Worm (Caenorhabditis elegans) whole organism, L1 larva: ENCODE measurements around the gene C29F3.7.

Experiments used
- C04F5.9 ChIP-seq: sonication (generic microtip); optimal IDR thresholded peaks from 2 replicates; lab custom pipeline; 2016; ENCODE audit warnings: missing genetic modification characterization, missing compliant biosample characterization
- C16A3.4 ChIP-seq: fragments of 150-350 bp; optimal IDR thresholded peaks from 2 replicates; lab custom pipeline; 2014; ENCODE audit warnings: missing biosample characterization, missing genetic modification characterization
- C34B4.2 ChIP-seq: sonication (generic microtip); optimal IDR thresholded peaks from 2 replicates; lab custom pipeline; 2017; ENCODE audit warnings: mild to moderate bottlenecking, missing genetic modification characterization, missing compliant biosample characterization
- Y116A8C.19 ChIP-seq: sonication (generic microtip); optimal IDR thresholded peaks from 2 replicates; lab custom pipeline; 2016; ENCODE audit warnings: missing compliant biosample characterization, missing genetic modification characterization, borderline replicate concordance
- aha-1 ChIP-seq: fragments of 150-350 bp; optimal IDR thresholded peaks from 2 replicates; lab custom pipeline; 2014; ENCODE audit warnings: missing biosample characterization, missing genetic modification characterization
- ceh-8 ChIP-seq: fragments of 200-800 bp; sonication (Bioruptor generic); optimal IDR thresholded peaks from 2 replicates; lab custom pipeline; 2018; ENCODE audit warnings: mild to moderate bottlenecking, missing genetic modification characterization, moderate library complexity, missing compliant biosample characterization
- ceh-82 ChIP-seq, 3 experiments: fragments of 150-350 bp in 1 of 3; sonication (generic microtip) in 2 of 3; optimal IDR thresholded peaks; 2 replicates each; lab custom pipeline; 2014 to 2017; ENCODE audit warnings: missing biosample characterization in 3 of 3, missing genetic modification characterization in 3 of 3
- ceh-88 ChIP-seq: fragments of 200-800 bp; sonication (Bioruptor generic); IDR thresholded peaks from 2 replicates; pipeline ENCODE4 v1.3.6; 2022; ENCODE audit warnings: missing genetic modification characterization, missing compliant biosample characterization
- efl-1 ChIP-seq, 4 experiments: fragments of 150-350 bp; optimal IDR thresholded peaks in 3 of 4; peaks in 1 of 4; 1 replicate in 1 of 4; 2 replicates in 3 of 4; lab custom pipeline; 2014; ENCODE audit warnings: missing biosample characterization in 2 of 4, missing genetic modification characterization in 2 of 4, missing genetic modification reagents in 2 of 4
- efl-3 ChIP-seq: fragments of 200-800 bp; sonication (Bioruptor generic); optimal IDR thresholded peaks from 2 replicates; lab custom pipeline; 2018; ENCODE audit warnings: mild to moderate bottlenecking, missing genetic modification characterization, missing compliant biosample characterization
- egl-13 ChIP-seq: sonication (generic microtip); optimal IDR thresholded peaks from 2 replicates; lab custom pipeline; 2016; ENCODE audit warnings: missing genotype, missing genetic modification reagents, missing genetic modification characterization, missing compliant biosample characterization
- elt-2 ChIP-seq: sonication (generic microtip); optimal IDR thresholded peaks from 2 replicates; lab custom pipeline; 2016; ENCODE audit warnings: missing genetic modification characterization, mild to moderate bottlenecking, inconsistent platforms, missing compliant biosample characterization, missing genetic modification reagents
- fkh-10 ChIP-seq: sonication (generic microtip); optimal IDR thresholded peaks from 2 replicates; lab custom pipeline; 2017; ENCODE audit warnings: missing biosample characterization, missing genetic modification reagents, missing genetic modification characterization
- fkh-4 ChIP-seq: sonication (generic microtip); optimal IDR thresholded peaks from 2 replicates; lab custom pipeline; 2016; ENCODE audit warnings: missing compliant biosample characterization, missing genetic modification characterization, borderline replicate concordance
- fkh-8 ChIP-seq: sonication (generic microtip); optimal IDR thresholded peaks from 2 replicates; lab custom pipeline; 2016; ENCODE audit warnings: mild to moderate bottlenecking, missing genetic modification characterization, missing compliant biosample characterization
- grh-1 ChIP-seq: fragments of 200-800 bp; sonication (Bioruptor generic); IDR thresholded peaks from 2 replicates; pipeline ENCODE4 v1.3.6; 2022; ENCODE audit warnings: missing genetic modification reagents, missing genetic modification characterization, missing compliant biosample characterization
- hlh-4 ChIP-seq: sonication (generic microtip); optimal IDR thresholded peaks from 2 replicates; lab custom pipeline; 2016; ENCODE audit warnings: mild to moderate bottlenecking, missing genetic modification characterization, missing compliant biosample characterization
- jun-1 ChIP-seq: fragments of 150-350 bp; optimal IDR thresholded peaks from 2 replicates; lab custom pipeline; 2014; ENCODE audit warnings: missing biosample characterization, missing genetic modification reagents, missing genetic modification characterization
- lin-13 ChIP-seq: fragments of 150-350 bp; optimal IDR thresholded peaks from 2 replicates; lab custom pipeline; 2014; ENCODE audit warnings: missing biosample characterization, missing genetic modification reagents, missing genetic modification characterization
- lin-35 ChIP-seq, 2 experiments: fragments of 150-350 bp; optimal IDR thresholded peaks; 2 replicates each; lab custom pipeline; 2014; ENCODE audit warnings: missing biosample characterization in 2 of 2, missing genetic modification characterization in 2 of 2, missing genetic modification reagents in 2 of 2
- lsy-2 ChIP-seq, 2 experiments: fragments of 150-350 bp; optimal IDR thresholded peaks; 2 replicates each; lab custom pipeline; 2014; ENCODE audit warnings: missing biosample characterization in 2 of 2, missing genetic modification characterization in 2 of 2
- mab-9 ChIP-seq: fragments of 200-800 bp; sonication (Bioruptor generic); IDR thresholded peaks from 2 replicates; pipeline ENCODE4 v1.3.6; 2022; ENCODE audit warnings: missing genetic modification reagents, missing genetic modification characterization, missing compliant biosample characterization
- mep-1 ChIP-seq: fragments of 150-350 bp; optimal IDR thresholded peaks from 2 replicates; lab custom pipeline; 2014; ENCODE audit warnings: missing biosample characterization, missing genetic modification characterization
- nhr-20 ChIP-seq: sonication (generic microtip); optimal IDR thresholded peaks from 2 replicates; lab custom pipeline; 2016; ENCODE audit warnings: mild to moderate bottlenecking, missing genetic modification characterization, missing compliant biosample characterization
- nhr-71 ChIP-seq: sonication (generic microtip); optimal IDR thresholded peaks from 2 replicates; lab custom pipeline; 2016; ENCODE audit warnings: mild to moderate bottlenecking, missing genetic modification characterization, moderate library complexity, missing compliant biosample characterization
- nhr-85 ChIP-seq: sonication (generic microtip); peaks from one replicate; lab custom pipeline; 2016; ENCODE audit warnings: missing genetic modification characterization, inconsistent platforms, missing compliant biosample characterization
- pqm-1 ChIP-seq: sonication (generic microtip); optimal IDR thresholded peaks from 3 replicates; lab custom pipeline; 2017; ENCODE audit warnings: missing biosample characterization, missing genetic modification characterization
- skn-1 ChIP-seq: fragments of 150-350 bp; optimal IDR thresholded peaks from 2 replicates; lab custom pipeline; 2014; ENCODE audit warnings: missing biosample characterization, missing genetic modification characterization
- snu-23 ChIP-seq: sonication (generic microtip); optimal IDR thresholded peaks from 2 replicates; lab custom pipeline; 2016; ENCODE audit warnings: missing genetic modification characterization, missing compliant biosample characterization
- sptf-1 ChIP-seq: fragments of 150-350 bp; optimal IDR thresholded peaks from 2 replicates; lab custom pipeline; 2014; ENCODE audit warnings: missing biosample characterization, missing genetic modification characterization
- swsn-7 ChIP-seq: sonication (generic microtip); optimal IDR thresholded peaks from 2 replicates; lab custom pipeline; 2016; ENCODE audit warnings: missing genetic modification characterization, missing compliant biosample characterization
- tlp-1 ChIP-seq: fragments of 150-350 bp; optimal IDR thresholded peaks from 2 replicates; lab custom pipeline; 2014; ENCODE audit warnings: missing biosample characterization, missing genetic modification characterization
- unc-130 ChIP-seq: fragments of 150-350 bp; optimal IDR thresholded peaks from 2 replicates; lab custom pipeline; 2017; ENCODE audit warnings: missing biosample characterization, missing genetic modification characterization, inconsistent platforms
- unc-98 ChIP-seq: fragments of 200-800 bp; sonication (Bioruptor generic); IDR thresholded peaks from 2 replicates; pipeline ENCODE4 v1.3.6; 2022; ENCODE audit warnings: missing genetic modification characterization, missing compliant biosample characterization
- vab-15 ChIP-seq: sonication (generic microtip); optimal IDR thresholded peaks from 2 replicates; lab custom pipeline; 2017; ENCODE audit warnings: missing genotype, mild to moderate bottlenecking, missing genetic modification characterization, missing compliant biosample characterization
- zag-1 ChIP-seq: fragments of 150-350 bp; optimal IDR thresholded peaks from 2 replicates; lab custom pipeline; 2014; ENCODE audit warnings: missing biosample characterization, missing genetic modification characterization
- ztf-11 ChIP-seq, 2 experiments: sonication (generic microtip); optimal IDR thresholded peaks; 2 replicates each; lab custom pipeline; 2016 to 2017; ENCODE audit warnings: missing genetic modification characterization in 2 of 2, missing biosample characterization in 1 of 2, missing compliant biosample characterization in 1 of 2

The C29F3.7 gene

ce11 chrV:15344481-15344880, 10.2 kb upstream of the C29F3.7 start, which contains the start of gene wrt-8:
Gene wrt-8 (minus strand): TSS chrV:15344581.
- TF ChIP-seq ceh-88 (GFP tag; lab: Robert Waterston, UW) (no peak), nhr-71 (tag; lab: Kevin White, UChicago) (no peak), egl-13 (tag; lab: Kevin White, UChicago) (no peak), efl-3 (no peak), fkh-8 (tag; lab: Kevin White, UChicago) (no peak), swsn-7 (tag; lab: Kevin White, UChicago) (no peak), ceh-8 (no peak), skn-1 (tag; lab: Kevin White, UChicago) (no peak), fkh-10 (GFP tag; lab: Kevin White, UChicago) (no peak), C04F5.9 (tag; lab: Kevin White, UChicago) (no peak), C16A3.4 (tag; lab: Kevin White, UChicago) (no peak), grh-1 (GFP tag; lab: Robert Waterston, UW) (no peak), nhr-85 (tag; lab: Kevin White, UChicago) (no peak), ztf-11 (tag; optimal IDR thresholded peaks at IDR 0.05; lab: Kevin White, UChicago) (no peak), zag-1 (no peak)

DNA sequence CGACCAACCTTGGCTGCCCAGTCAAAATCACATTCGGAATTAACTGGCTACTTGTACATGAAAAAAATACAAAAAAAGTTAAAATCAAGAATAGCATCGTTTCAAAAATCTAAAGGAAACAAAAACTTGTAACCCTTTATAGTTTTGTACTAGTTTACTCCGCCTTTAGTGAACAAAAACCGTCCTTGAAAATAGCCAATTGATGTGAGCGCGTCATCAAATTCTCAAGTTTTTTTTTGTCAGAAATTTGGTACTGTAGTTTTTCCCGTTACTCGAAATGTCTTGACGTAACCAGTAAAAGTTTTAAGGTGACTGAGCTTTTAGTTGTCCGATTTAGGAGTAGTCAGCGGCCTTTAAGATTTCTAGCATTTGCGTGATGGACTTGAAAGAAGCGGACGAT, 7.4 kb upstream of the C29F3.7 start, which contains the start of gene C29F3.3:
Gene C29F3.3 (minus strand): TSS at position 101 of the 400 bp plus-strand sequence.
- TF ChIP-seq lin-13 (no peak), nhr-20 (tag; lab: Kevin White, UChicago) (no peak), lsy-2 (tag; optimal IDR thresholded peaks at IDR 0.05; lab: Kevin White, UChicago) (no peak)

ce11 chrV:15349044-15349443, 5.7 kb upstream of the C29F3.7 start, which contains the start of gene clec-230:
Gene clec-230 (minus strand): TSS chrV:15349144.
- no peak for TF ChIP-seq sptf-1 (tag; lab: Kevin White, UChicago)
- no peak for TF ChIP-seq elt-2 (tag; lab: Kevin White, UChicago)
- no peak for TF ChIP-seq unc-130 (tag; lab: Kevin White, UChicago)
- TF ChIP-seq swsn-7 (tag; lab: Kevin White, UChicago), result no peak
- TF ChIP-seq mep-1 (tag; lab: Kevin White, UChicago), result no peak
- no peak for TF ChIP-seq tlp-1 (tag; lab: Kevin White, UChicago)
- no peak for TF ChIP-seq ceh-88 (GFP tag; lab: Robert Waterston, UW)
- no peak for TF ChIP-seq fkh-10 (GFP tag; lab: Kevin White, UChicago)
- no peak for TF ChIP-seq efl-1 (optimal IDR thresholded peaks at IDR 0.05; lab: Kevin White, UChicago)
- no peak for TF ChIP-seq efl-1 (GFP tag; optimal IDR thresholded peaks at IDR 0.05 in 1 of 2; lab: Kevin White, UChicago)
- no peak for TF ChIP-seq C34B4.2 (tag; lab: Kevin White, UChicago)
- no peak for TF ChIP-seq skn-1 (tag; lab: Kevin White, UChicago)
- TF ChIP-seq Y116A8C.19 (tag; lab: Kevin White, UChicago), result no peak
- TF ChIP-seq nhr-85 (tag; lab: Kevin White, UChicago), result no peak
- no peak for TF ChIP-seq aha-1 (tag; lab: Kevin White, UChicago)
- no peak for TF ChIP-seq jun-1 (tag; lab: Kevin White, UChicago)
- TF ChIP-seq unc-98, result no peak
- TF ChIP-seq lin-35 (GFP tag; optimal IDR thresholded peaks at IDR 0.05; lab: Kevin White, UChicago), result no peak
- no peak for TF ChIP-seq mab-9 (GFP tag; lab: Robert Waterston, UW)
- no peak for TF ChIP-seq vab-15

DNA sequence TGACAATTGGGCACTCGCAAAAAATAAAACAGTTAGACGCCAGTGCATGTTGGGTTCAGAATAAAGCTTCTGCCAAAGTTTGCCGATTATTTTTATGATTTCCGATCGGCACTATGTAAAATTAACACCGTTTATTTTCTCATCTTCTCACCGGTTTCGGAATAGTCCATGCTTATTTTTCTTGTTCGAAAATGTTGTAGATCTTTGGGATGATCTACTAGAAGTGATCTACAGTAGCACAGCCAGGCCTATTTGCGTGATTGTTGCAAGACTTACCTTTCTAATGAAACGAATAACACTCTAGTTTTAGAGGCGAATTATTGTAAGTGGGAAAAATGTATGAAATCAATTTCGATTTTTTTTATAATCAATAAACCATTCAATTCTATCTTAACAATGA, 4.1 kb upstream of the C29F3.7 start, which contains the start of gene clec-231:
Gene clec-231 (minus strand): TSS at position 101 of the 400 bp plus-strand sequence.
- TF ChIP-seq nhr-20 (tag; lab: Kevin White, UChicago), result no peak
- TF ChIP-seq pqm-1 (tag; lab: Kevin White, UChicago), result no peak
- no peak for TF ChIP-seq ceh-82 (tag; optimal IDR thresholded peaks at IDR 0.05; lab: Kevin White, UChicago)
- no peak for TF ChIP-seq unc-98

DNA sequence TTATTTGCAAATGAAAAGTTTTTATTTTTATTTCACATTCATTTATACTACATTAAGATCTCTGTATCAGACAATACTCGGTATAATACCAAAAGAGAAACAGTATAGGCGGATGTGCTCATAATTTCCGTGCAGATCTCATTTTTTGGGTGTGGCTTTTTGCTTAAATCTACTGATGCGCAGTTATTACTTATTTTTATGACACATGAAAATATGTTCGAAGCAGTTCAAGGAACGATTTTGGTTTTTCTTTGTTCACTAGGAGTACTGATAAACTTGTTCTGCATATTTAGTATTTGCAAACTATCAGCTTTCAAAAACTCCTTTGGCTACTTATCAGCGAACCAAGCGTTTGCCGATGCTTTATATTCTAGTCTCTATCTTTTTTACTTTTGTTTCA, 2.3 kb upstream of the C29F3.7 start, which contains the start of gene srx-58:
Gene srx-58 (plus strand): TSS at position 301 of the 400 bp plus-strand sequence.
- TF ChIP-seq snu-23 (GFP tag; lab: Kevin White, UChicago) (no peak), jun-1 (tag; lab: Kevin White, UChicago) (no peak), aha-1 (tag; lab: Kevin White, UChicago) (no peak), fkh-4 (tag; lab: Kevin White, UChicago) (no peak), hlh-4 (no peak), egl-13 (tag; lab: Kevin White, UChicago) (no peak)
